Fruit fly (Drosophila melanogaster) Kc167 (cell line): ENCODE data around the gene Naa30A.

Source experiments
- h ChIP-seq: fragments of >200 bp; optimal IDR thresholded peaks from 3 replicates; lab custom pipeline; 2018; ENCODE audit warnings: missing external identifiers
- insv ChIP-seq: fragments of >200 bp; optimal IDR thresholded peaks from 3 replicates; lab custom pipeline; 2018; ENCODE audit warnings: missing external identifiers
- psq ChIP-seq: fragments of >200 bp; optimal IDR thresholded peaks from 2 replicates; lab custom pipeline; 2017; ENCODE audit warnings: missing external identifiers

- TF ChIP-seq h (lab: Kevin White, UChicago), result no peak
- TF ChIP-seq psq (lab: Kevin White, UChicago), result no peak
- TF ChIP-seq insv, result no peak
These were observed 15.6 kb downstream of the Naa30A start, which contains the start of gene png for dm6 chrX:1357501-1357900.
